Fruit fly (Drosophila melanogaster) whole organism, prepupa: ENCODE results near the gene CG15044.
A peak's percentile ranks its signal among the peaks of the same experiment; 100 is the strongest.

Source experiments
- Blimp-1 ChIP-seq: fragments of 200-800 bp; sonication (Bioruptor generic); optimal IDR thresholded peaks from 3 replicates; lab custom pipeline; 2017; ENCODE audit warnings: missing biosample characterization, missing genetic modification characterization, mild to moderate bottlenecking, moderate library complexity, missing genetic modification reagents
- CG10631 ChIP-seq: fragments of 200-800 bp; sonication (Bioruptor generic); optimal IDR thresholded peaks from 2 replicates; lab custom pipeline; 2016; ENCODE audit warnings: missing biosample characterization, missing genetic modification characterization
- CG10669 ChIP-seq: fragments of 200-800 bp; sonication (Bioruptor generic); optimal IDR thresholded peaks from 3 replicates; lab custom pipeline; 2018; ENCODE audit warnings: missing biosample characterization, mild to moderate bottlenecking, missing genetic modification characterization, moderate library complexity
- CG11902 ChIP-seq: fragments of 200-800 bp; sonication (Bioruptor generic); optimal IDR thresholded peaks from 3 replicates; lab custom pipeline; 2016; ENCODE audit warnings: missing biosample characterization, missing genetic modification characterization
- CG15336 ChIP-seq: fragments of 200-800 bp; sonication (Bioruptor generic); IDR thresholded peaks from 2 replicates; pipeline ENCODE4 v1.3.6; 2022; ENCODE audit warnings: missing biosample characterization, missing genetic modification characterization
- CG3032 ChIP-seq: fragments of 200-800 bp; optimal IDR thresholded peaks from 2 replicates; lab custom pipeline; 2019; ENCODE audit warnings: missing biosample characterization, mild to moderate bottlenecking, missing genetic modification characterization, moderate library complexity
- CG31627 ChIP-seq: fragments of 200-800 bp; sonication (Bioruptor generic); optimal IDR thresholded peaks from 3 replicates; lab custom pipeline; 2016; ENCODE audit warnings: missing biosample characterization, missing genetic modification characterization
- CG34406 ChIP-seq: fragments of 200-800 bp; sonication (Bioruptor generic); optimal IDR thresholded peaks from 3 replicates; lab custom pipeline; 2016; ENCODE audit warnings: missing biosample characterization, missing genetic modification characterization
- CG4318 ChIP-seq: fragments of 200-800 bp; sonication (Bioruptor generic); optimal IDR thresholded peaks from 3 replicates; lab custom pipeline; 2017; ENCODE audit warnings: missing biosample characterization, mild to moderate bottlenecking, missing genetic modification characterization
- CG6276 ChIP-seq: fragments of 200-800 bp; sonication (Bioruptor generic); optimal IDR thresholded peaks from 2 replicates; lab custom pipeline; 2017; ENCODE audit warnings: missing biosample characterization, mild to moderate bottlenecking, missing genetic modification characterization
- CG6792 ChIP-seq: fragments of 200-800 bp; sonication (Bioruptor generic); optimal IDR thresholded peaks from 3 replicates; lab custom pipeline; 2016; ENCODE audit warnings: missing biosample characterization, missing genetic modification characterization
- CG6808 ChIP-seq: fragments of 200-800 bp; sonication (Bioruptor generic); optimal IDR thresholded peaks from 3 replicates; lab custom pipeline; 2017; ENCODE audit warnings: missing biosample characterization, missing genetic modification characterization, mild to moderate bottlenecking, moderate library complexity, missing genetic modification reagents
- CG6854 ChIP-seq: fragments of 200-800 bp; sonication (Bioruptor generic); optimal IDR thresholded peaks from 2 replicates; lab custom pipeline; 2017; ENCODE audit warnings: missing biosample characterization, mild to moderate bottlenecking, missing genetic modification characterization
- CG8119 ChIP-seq: fragments of 200-800 bp; sonication (Bioruptor generic); IDR thresholded peaks from 3 replicates; pipeline ENCODE4 v1.3.6; 2022; ENCODE audit warnings: missing biosample characterization, missing genetic modification characterization
- CG8319 ChIP-seq: fragments of 200-800 bp; sonication (Bioruptor generic); optimal IDR thresholded peaks from 3 replicates; lab custom pipeline; 2016; ENCODE audit warnings: missing biosample characterization, missing genetic modification characterization
- CG9139 ChIP-seq: fragments of 200-800 bp; sonication (Bioruptor generic); optimal IDR thresholded peaks from 3 replicates; lab custom pipeline; 2017; ENCODE audit warnings: missing biosample characterization, mild to moderate bottlenecking, missing genetic modification characterization
- Eip78C ChIP-seq: fragments of 200-800 bp; sonication (Bioruptor generic); peaks from one replicate; lab custom pipeline; 2016; ENCODE audit warnings: missing biosample characterization, missing genetic modification characterization
- Eip93F ChIP-seq: fragments of 200-800 bp; sonication (Bioruptor generic); optimal IDR thresholded peaks from 2 replicates; lab custom pipeline; 2016; ENCODE audit warnings: missing biosample characterization, mild to moderate bottlenecking, missing genetic modification characterization
- Ets96B ChIP-seq: fragments of 200-800 bp; optimal IDR thresholded peaks from 2 replicates; lab custom pipeline; 2019; ENCODE audit warnings: missing biosample characterization, mild to moderate bottlenecking, missing genetic modification characterization, moderate library complexity
- Hr38 ChIP-seq: sonication (Bioruptor generic); optimal IDR thresholded peaks from 2 replicates; lab custom pipeline; 2016; ENCODE audit warnings: missing biosample characterization, missing genetic modification characterization
- Lpt ChIP-seq: fragments of 200-800 bp; sonication (Bioruptor generic); optimal IDR thresholded peaks from 3 replicates; lab custom pipeline; 2016; ENCODE audit warnings: missing biosample characterization, missing genetic modification characterization
- Met ChIP-seq: fragments of 200-800 bp; sonication (Bioruptor generic); optimal IDR thresholded peaks from 3 replicates; lab custom pipeline; 2016; ENCODE audit warnings: missing biosample characterization, missing genetic modification characterization
- OdsH ChIP-seq: fragments of 200-800 bp; sonication (Bioruptor generic); optimal IDR thresholded peaks from 3 replicates; lab custom pipeline; 2016; ENCODE audit warnings: missing biosample characterization, missing genetic modification characterization
- Smox ChIP-seq: fragments of 200-800 bp; sonication (Bioruptor generic); optimal IDR thresholded peaks from 3 replicates; lab custom pipeline; 2016; ENCODE audit warnings: missing biosample characterization, missing genetic modification characterization
- Sox102F ChIP-seq: fragments of 200-800 bp; sonication (Bioruptor generic); optimal IDR thresholded peaks from 2 replicates; lab custom pipeline; 2016; ENCODE audit warnings: missing biosample characterization, mild to moderate bottlenecking, missing genetic modification characterization
- Sox14 ChIP-seq: fragments of 200-800 bp; sonication (Bioruptor generic); optimal IDR thresholded peaks from 3 replicates; lab custom pipeline; 2016; ENCODE audit warnings: missing biosample characterization, missing genetic modification characterization
- achi ChIP-seq: fragments of 200-800 bp; sonication (Bioruptor generic); optimal IDR thresholded peaks from 3 replicates; lab custom pipeline; 2016; ENCODE audit warnings: missing biosample characterization, missing genetic modification characterization
- acj6 ChIP-seq: fragments of 200-800 bp; sonication (Bioruptor generic); optimal IDR thresholded peaks from 3 replicates; lab custom pipeline; 2016; ENCODE audit warnings: missing biosample characterization, missing genetic modification characterization
- dsx ChIP-seq: fragments of 200-800 bp; optimal IDR thresholded peaks from 3 replicates; lab custom pipeline; 2019; ENCODE audit warnings: missing biosample characterization, mild to moderate bottlenecking, missing genetic modification characterization, moderate library complexity; ENCODE audit not compliant: poor library complexity, severe bottlenecking
- eg ChIP-seq: fragments of 200-800 bp; sonication (Bioruptor generic); IDR thresholded peaks from 3 replicates; pipeline ENCODE4 v1.3.6; 2022; ENCODE audit warnings: missing biosample characterization, missing genetic modification characterization
- esn ChIP-seq: fragments of 200-800 bp; sonication (Bioruptor generic); optimal IDR thresholded peaks from 2 replicates; lab custom pipeline; 2016; ENCODE audit warnings: missing biosample characterization, mild to moderate bottlenecking, missing genetic modification characterization, moderate library complexity
- fd59A ChIP-seq: fragments of 200-800 bp; sonication (Bioruptor generic); optimal IDR thresholded peaks from 2 replicates; lab custom pipeline; 2017; ENCODE audit warnings: missing biosample characterization, mild to moderate bottlenecking, missing genetic modification characterization, missing genetic modification reagents
- fd85E ChIP-seq: fragments of 200-800 bp; sonication (Bioruptor generic); optimal IDR thresholded peaks from 3 replicates; lab custom pipeline; 2016; ENCODE audit warnings: missing biosample characterization, missing genetic modification characterization
- fkh ChIP-seq: fragments of 200-800 bp; sonication (Bioruptor generic); optimal IDR thresholded peaks from 3 replicates; lab custom pipeline; 2017; ENCODE audit warnings: missing biosample characterization, mild to moderate bottlenecking, missing genetic modification characterization, moderate library complexity
- lz ChIP-seq: fragments of 200-800 bp; sonication (Bioruptor generic); optimal IDR thresholded peaks from 3 replicates; lab custom pipeline; 2016; ENCODE audit warnings: missing biosample characterization, missing genetic modification characterization
- pdm3 ChIP-seq: fragments of 200-800 bp; sonication (Bioruptor generic); optimal IDR thresholded peaks from 3 replicates; lab custom pipeline; 2016; ENCODE audit warnings: missing biosample characterization, missing genetic modification characterization
- spab ChIP-seq: fragments of 200-800 bp; sonication (Bioruptor generic); optimal IDR thresholded peaks from 2 replicates; lab custom pipeline; 2017; ENCODE audit warnings: missing biosample characterization, mild to moderate bottlenecking, missing genetic modification characterization, missing genetic modification reagents
- ss ChIP-seq, 2 experiments: fragments of 200-800 bp; sonication (Bioruptor generic); optimal IDR thresholded peaks; 2 replicates in 1 of 2; 3 replicates in 1 of 2; lab custom pipeline; 2017 to 2018; ENCODE audit warnings: mild to moderate bottlenecking in 2 of 2, missing biosample characterization in 2 of 2, missing genetic modification characterization in 2 of 2, moderate library complexity in 1 of 2
- svp ChIP-seq: fragments of 200-800 bp; sonication (Bioruptor generic); peaks from one replicate; lab custom pipeline; 2016; ENCODE audit warnings: missing biosample characterization, missing genetic modification characterization

CG15044 gene

dm6 chrX:18538204-18538864, 46.5 kb upstream of the CG15044 start (continued):
- TF ChIP-seq Blimp-1, result peak; percentile 26
- TF ChIP-seq esn (GFP tag; lab: Kevin White, UChicago), result peak; percentile 63
- no peak for TF ChIP-seq fkh (GFP tag; lab: Kevin White, UChicago)
- TF ChIP-seq CG6792, result peak; percentile 63
- TF ChIP-seq CG8319 (GFP tag; lab: Kevin White, UChicago), result peak; percentile 69
- TF ChIP-seq dsx (GFP tag; lab: Kevin White, UChicago), result peak; percentile 54
- peak; percentile 74 for TF ChIP-seq Sox14 (GFP tag; lab: Kevin White, UChicago)
- TF ChIP-seq CG6276 (GFP tag; lab: Kevin White, UChicago), result peak; percentile 42
- TF ChIP-seq CG4318 (GFP tag; lab: Kevin White, UChicago), result peak; percentile 28
- TF ChIP-seq Smox (GFP tag; lab: Kevin White, UChicago), result peak; percentile 63
- no peak for TF ChIP-seq Eip93F
- 0 out of 3 replicates have a peak, but pooled peaks have one; percentile 28 for TF ChIP-seq eg (GFP tag; lab: Robert Waterston, UW)
- 0 out of 3 replicates have a peak, but pooled peaks have one; percentile 24 for TF ChIP-seq CG8119
- no peak for TF ChIP-seq CG15336 (GFP tag; lab: Robert Waterston, UW)
- TF ChIP-seq CG3032 (tag; lab: Kevin White, UChicago), result peak; percentile 71

dm6 chrX:18537066-18537759, 45.4 kb upstream of the CG15044 start:
- TF ChIP-seq acj6 (GFP tag; lab: Kevin White, UChicago) (no peak), fd59A (GFP tag; lab: Kevin White, UChicago) (peak; percentile 52), Met (GFP tag; lab: Kevin White, UChicago) (peak; percentile 21), svp (GFP tag; lab: Kevin White, UChicago) (peak; percentile 72), ss (GFP tag; optimal IDR thresholded peaks at IDR 0.05; lab: Kevin White, UChicago) (peak; percentile 24 to 80), CG10669 (GFP tag; lab: Kevin White, UChicago) (peak; percentile 43), Ets96B (tag; lab: Kevin White, UChicago) (peak; percentile 32), spab (GFP tag; lab: Kevin White, UChicago) (peak; percentile 12), CG6808 (peak; percentile 45), Hr38 (GFP tag; lab: Kevin White, UChicago) (no peak), Lpt (GFP tag; lab: Kevin White, UChicago) (no peak), lz (GFP tag; lab: Kevin White, UChicago) (peak; percentile 1), dsx (GFP tag; lab: Kevin White, UChicago) (peak; percentile 44), Eip78C (peak; percentile 47), pdm3 (GFP tag; lab: Kevin White, UChicago) (no peak), OdsH (GFP tag; lab: Kevin White, UChicago) (peak; percentile 8), CG6276 (GFP tag; lab: Kevin White, UChicago) (no peak), CG10631 (GFP tag; lab: Kevin White, UChicago) (peak; percentile 35), Sox102F (no peak), CG34406 (GFP tag; lab: Kevin White, UChicago) (peak; percentile 1), CG3032 (tag; lab: Kevin White, UChicago) (peak; percentile 57)

dm6 chrX:18534393-18534792, 42.6 kb upstream of the CG15044 start:
- peak in 1 of 2 experiments; percentile 6 for TF ChIP-seq ss (GFP tag; optimal IDR thresholded peaks at IDR 0.05; lab: Kevin White, UChicago)
- TF ChIP-seq OdsH (GFP tag; lab: Kevin White, UChicago), result no peak
- TF ChIP-seq dsx (GFP tag; lab: Kevin White, UChicago), result peak; percentile 10
- TF ChIP-seq CG31627 (GFP tag; lab: Kevin White, UChicago), result no peak
- TF ChIP-seq Eip78C, result peak; percentile 57
- peak; percentile 48 for TF ChIP-seq CG11902 (GFP tag; lab: Kevin White, UChicago)
- TF ChIP-seq CG9139 (GFP tag; lab: Kevin White, UChicago), result peak; percentile 23
- TF ChIP-seq fd85E (GFP tag; lab: Kevin White, UChicago), result no peak
- no peak for TF ChIP-seq Smox (GFP tag; lab: Kevin White, UChicago)
- TF ChIP-seq CG8119, result no peak
- TF ChIP-seq CG4318 (GFP tag; lab: Kevin White, UChicago), result no peak
- TF ChIP-seq svp (GFP tag; lab: Kevin White, UChicago), result peak; percentile 50
- no peak for TF ChIP-seq CG10669 (GFP tag; lab: Kevin White, UChicago)
- peak; percentile 34; the same call in 1 of the 2 replicates for TF ChIP-seq CG15336 (GFP tag; lab: Robert Waterston, UW)
- TF ChIP-seq CG6276 (GFP tag; lab: Kevin White, UChicago), result no peak
- no peak for TF ChIP-seq Eip93F
- peak; percentile 67 for TF ChIP-seq CG6854 (GFP tag; lab: Kevin White, UChicago)
- TF ChIP-seq achi (GFP tag; lab: Kevin White, UChicago), result no peak
- TF ChIP-seq eg (GFP tag; lab: Robert Waterston, UW), result peak; percentile 18; the same call in 1 of the 3 replicates
- TF ChIP-seq, all 60 proteins: peak for 9
